Fruit fly (Drosophila melanogaster): ENCODE measurements around the gene spn-D.

DNA sequence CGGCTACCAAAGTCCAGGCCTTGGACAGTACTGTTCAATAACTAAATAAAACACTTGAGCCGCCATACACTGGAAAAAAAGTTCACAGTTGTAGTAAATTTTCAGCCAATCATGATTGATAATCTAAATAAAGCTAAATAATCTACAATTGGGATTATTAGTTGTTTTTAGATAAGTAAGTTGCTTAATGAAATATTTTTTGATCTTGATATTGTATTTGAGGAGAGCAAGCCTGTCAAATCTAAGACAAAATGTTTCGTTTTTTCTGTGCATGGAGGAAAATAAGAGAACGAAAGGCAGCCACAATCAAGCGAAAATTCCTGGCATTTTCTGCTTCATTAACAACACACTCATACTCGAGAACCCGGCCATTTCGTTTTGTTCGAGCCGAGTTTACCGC, 5.6 kb downstream of the spn-D start:
- TF ChIP-seq topi (GFP tag; optimal IDR thresholded peaks at IDR 0.05) (peak; percentile 71), Blimp-1 (GFP tag; optimal IDR thresholded peaks at IDR 0.05) (peak; percentile 31), Sox102F (GFP tag; optimal IDR thresholded peaks at IDR 0.05) (peak; percentile 76), Hr39 (GFP tag; optimal IDR thresholded peaks at IDR 0.05) (peak; percentile 63), Sox15 (GFP tag; optimal IDR thresholded peaks at IDR 0.05) (peak; percentile 10), Ets96B (tag; optimal IDR thresholded peaks at IDR 0.05) (peak; percentile 28), salr (GFP tag; optimal IDR thresholded peaks at IDR 0.05) (no peak), fd85E (GFP tag; optimal IDR thresholded peaks at IDR 0.05) (no peak), CG6808 (GFP tag; optimal IDR thresholded peaks at IDR 0.05) (peak; percentile 45), Met (GFP tag; optimal IDR thresholded peaks at IDR 0.05) (peak; percentile 75)

All from whole organism, prepupa.